Worm (Caenorhabditis elegans): ENCODE results near the gene T08D10.5.
A peak's percentile ranks its signal among the peaks of the same experiment; 100 is the strongest.

T08D10.5 gene

DNA sequence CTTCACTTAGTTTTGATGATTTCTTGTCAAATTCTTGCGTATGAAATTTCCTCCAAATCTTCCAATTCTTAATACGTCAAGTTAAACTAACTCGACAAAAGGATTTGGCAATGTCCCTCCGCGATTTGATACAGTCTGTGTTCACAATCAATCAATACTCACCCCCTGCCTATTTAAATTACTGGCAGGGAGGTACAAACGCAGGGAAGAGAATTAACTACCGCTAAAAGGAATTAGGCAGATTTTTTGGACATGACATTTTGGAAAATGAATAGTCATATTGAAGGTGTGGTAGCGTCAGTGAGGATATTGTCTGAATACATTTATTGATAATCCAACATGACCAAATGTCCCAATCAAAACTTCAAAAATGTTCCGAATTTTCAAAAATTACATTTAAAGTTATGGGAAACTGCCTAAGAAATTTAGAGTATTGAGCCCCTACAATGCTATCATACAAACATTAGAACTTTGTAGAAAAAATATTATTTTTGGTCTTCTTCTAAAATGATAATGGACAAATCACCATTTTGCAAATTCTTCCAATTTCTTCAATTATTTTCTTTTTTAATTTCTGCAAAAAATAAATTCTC is 19.9 kb upstream of the T08D10.5 start (continued):
- peak; percentile 6 to 26 for TF ChIP-seq rec-8 (tag; optimal IDR thresholded peaks at IDR 0.05)
- TF ChIP-seq repo-1 (tag; optimal IDR thresholded peaks at IDR 0.05): peak; percentile 98
- peak; percentile 90; the same call in 1 of the 2 replicates for TF ChIP-seq bed-1 (GFP tag; IDR thresholded peaks at IDR 0.05)
- no peak for TF ChIP-seq hrde-1 (tag; optimal IDR thresholded peaks at IDR 0.05; ENCODE audit: borderline replicate concordance)
- TF ChIP-seq nhr-80 (tag; optimal IDR thresholded peaks at IDR 0.05): peak; percentile 87
- peak; percentile 98 for TF ChIP-seq dox-1 (GFP tag; IDR thresholded peaks at IDR 0.05)
- no peak for TF ChIP-seq him-1 (tag; optimal IDR thresholded peaks at IDR 0.05)
- TF ChIP-seq mxl-1 (tag; optimal IDR thresholded peaks at IDR 0.05): no peak
- no peak for TF ChIP-seq hlh-12 (tag; optimal IDR thresholded peaks at IDR 0.05)
- no peak for TF ChIP-seq attf-6 (GFP tag; IDR thresholded peaks at IDR 0.05)
- TF ChIP-seq ccch-3 (GFP tag; optimal IDR thresholded peaks at IDR 0.05): peak; percentile 83
- no peak for TF ChIP-seq Y79H2A.3 (GFP tag; conservative IDR thresholded peaks at IDR 0.05)
- no peak for TF ChIP-seq B0019.2 (GFP tag; conservative IDR thresholded peaks at IDR 0.05)
- peak; percentile 98 for TF ChIP-seq ZK185.1 (tag; optimal IDR thresholded peaks at IDR 0.05; ENCODE audit: poor library complexity, severe bottlenecking)
- no peak for TF ChIP-seq lsl-1 (GFP tag; optimal IDR thresholded peaks at IDR 0.05)
- TF ChIP-seq somi-1 (GFP tag; optimal IDR thresholded peaks at IDR 0.05): peak; percentile 98
- TF ChIP-seq pbrm-1 (GFP tag; IDR thresholded peaks at IDR 0.05): peak; percentile 93
- 0 out of 2 replicates have a peak, but pooled peaks have one; percentile 49 for TF ChIP-seq sea-2 (GFP tag; IDR thresholded peaks at IDR 0.05)
- TF ChIP-seq Y67H2A.10 (GFP tag; conservative IDR thresholded peaks at IDR 0.05): no peak; the same call in 1 of the 2 replicates
- TF ChIP-seq unc-62 (GFP tag; optimal IDR thresholded peaks at IDR 0.05): peak; percentile 77
- TF ChIP-seq mel-28 (tag; optimal IDR thresholded peaks at IDR 0.05; ENCODE audit: borderline replicate concordance): peak; percentile 81
- peak; percentile 98 for TF ChIP-seq atf-7 (tag; optimal IDR thresholded peaks at IDR 0.05)
- peak; percentile 45 for TF ChIP-seq die-1 (tag; optimal IDR thresholded peaks at IDR 0.05)
- TF ChIP-seq dpff-1 (tag; optimal IDR thresholded peaks at IDR 0.05): peak; percentile 29
- peak; percentile 95 for TF ChIP-seq egl-18 (GFP tag; IDR thresholded peaks at IDR 0.05)
- TF ChIP-seq hmg-1.2 (GFP tag; IDR thresholded peaks at IDR 0.05): peak; percentile 85
- no peak for TF ChIP-seq mes-4 (tag; optimal IDR thresholded peaks at IDR 0.05)
- TF ChIP-seq K11D2.4 (GFP tag; IDR thresholded peaks at IDR 0.05): peak; percentile 98
- 0 out of 2 replicates have a peak, but pooled peaks have one; percentile 67 for TF ChIP-seq ceh-40 (GFP tag; IDR thresholded peaks at IDR 0.05)
- TF ChIP-seq tbp1 (GFP tag; optimal IDR thresholded peaks at IDR 0.05): peak; percentile 80
- peak; percentile 90 for TF ChIP-seq F23B12.7 (tag; optimal IDR thresholded peaks at IDR 0.05; ENCODE audit: insufficient read depth)
- no peak for TF ChIP-seq nfya-2 (GFP tag; IDR thresholded peaks at IDR 0.05)
- peak; percentile 47 for TF ChIP-seq attf-5 (GFP tag; optimal IDR thresholded peaks at IDR 0.05)
- peak; percentile 99 for TF ChIP-seq tlf-1 (GFP tag; optimal IDR thresholded peaks at IDR 0.05)
- TF ChIP-seq F10E7.11 (tag; optimal IDR thresholded peaks at IDR 0.05): peak; percentile 84
- TF ChIP-seq ceh-27 (GFP tag; optimal IDR thresholded peaks at IDR 0.05): peak; percentile 99
- peak; percentile 93 for TF ChIP-seq ets-4 (GFP tag; optimal IDR thresholded peaks at IDR 0.05)
- no peak for TF ChIP-seq aptf-2 (GFP tag; conservative IDR thresholded peaks at IDR 0.05)
- TF ChIP-seq ceh-79 (tag; optimal IDR thresholded peaks at IDR 0.05): peak; percentile 47
- peak; percentile 55 for TF ChIP-seq sptf-2 (GFP tag; optimal IDR thresholded peaks at IDR 0.05)
- TF ChIP-seq B0035.1 (tag; optimal IDR thresholded peaks at IDR 0.05): peak; percentile 94
- no peak for TF ChIP-seq D2030.7 (GFP tag; IDR thresholded peaks at IDR 0.05)
- TF ChIP-seq Y95B8A.8 (GFP tag; IDR thresholded peaks at IDR 0.05): peak; percentile 72; the same call in 1 of the 2 replicates
- TF ChIP-seq ztf-18 (tag; optimal IDR thresholded peaks at IDR 0.05): peak; percentile 68
- no peak for TF ChIP-seq snpc-1.1 (tag; optimal IDR thresholded peaks at IDR 0.05; ENCODE audit: insufficient read depth)
- no peak; the same call in 1 of the 2 replicates for TF ChIP-seq hsf-1 (GFP tag; IDR thresholded peaks at IDR 0.05)
- peak; percentile 70; the same call in 1 of the 2 replicates for TF ChIP-seq ceh-100 (GFP tag; IDR thresholded peaks at IDR 0.05)
